Worm (Caenorhabditis elegans) whole organism, L2 larva: ENCODE measurements around the gene R09H10.5.

Experiments used
- C34F6.9 ChIP-seq: fragments of 150-350 bp; optimal IDR thresholded peaks from 2 replicates; lab custom pipeline; 2014; ENCODE audit warnings: missing biosample characterization, missing genetic modification characterization
- F13H6.1 ChIP-seq: sonication (generic microtip); optimal IDR thresholded peaks from 2 replicates; lab custom pipeline; 2016; ENCODE audit warnings: missing genetic modification characterization, missing compliant biosample characterization
- ZK546.5 ChIP-seq: sonication (generic microtip); optimal IDR thresholded peaks from 2 replicates; lab custom pipeline; 2017; ENCODE audit warnings: missing biosample characterization, missing genetic modification characterization
- aly-2 ChIP-seq: fragments of 150-350 bp; optimal IDR thresholded peaks from 2 replicates; lab custom pipeline; 2014; ENCODE audit warnings: missing biosample characterization, missing genetic modification characterization
- ama-1 ChIP-seq: fragments of 150-350 bp; optimal IDR thresholded peaks from 2 replicates; lab custom pipeline; 2018; ENCODE audit warnings: inconsistent platforms
- blmp-1 ChIP-seq: sonication (generic microtip); optimal IDR thresholded peaks from 2 replicates; lab custom pipeline; 2017; ENCODE audit warnings: missing genetic modification characterization, mild to moderate bottlenecking, missing compliant biosample characterization, antibody characterized with exemption, moderate library complexity; ENCODE audit not compliant: insufficient read depth
- ceh-16 ChIP-seq: fragments of 150-350 bp; optimal IDR thresholded peaks from 2 replicates; lab custom pipeline; 2014; ENCODE audit warnings: missing biosample characterization, missing genetic modification characterization
- ceh-82 ChIP-seq: fragments of 150-350 bp; optimal IDR thresholded peaks from 2 replicates; lab custom pipeline; 2014; ENCODE audit warnings: missing biosample characterization, missing genetic modification characterization
- crh-2 ChIP-seq: sonication (generic microtip); optimal IDR thresholded peaks from 2 replicates; lab custom pipeline; 2017; ENCODE audit warnings: missing biosample characterization, missing genetic modification characterization
- dmd-4 ChIP-seq: sonication (generic microtip); optimal IDR thresholded peaks from 2 replicates; lab custom pipeline; 2017; ENCODE audit warnings: missing biosample characterization, missing genetic modification characterization
- egl-27 ChIP-seq: sonication (generic microtip); optimal IDR thresholded peaks from 3 replicates; lab custom pipeline; 2017; ENCODE audit warnings: missing biosample characterization, missing genetic modification reagents, missing genetic modification characterization
- elt-1 ChIP-seq: fragments of 150-350 bp; optimal IDR thresholded peaks from 2 replicates; lab custom pipeline; 2014; ENCODE audit warnings: missing biosample characterization, missing genetic modification characterization
- elt-3 ChIP-seq: sonication (generic microtip); optimal IDR thresholded peaks from 2 replicates; lab custom pipeline; 2017; ENCODE audit warnings: missing biosample characterization, missing genetic modification characterization
- fos-1 ChIP-seq: fragments of 150-350 bp; optimal IDR thresholded peaks from 2 replicates; lab custom pipeline; 2014; ENCODE audit warnings: missing biosample characterization, missing genetic modification characterization
- gmeb-1 ChIP-seq: fragments of 150-350 bp; optimal IDR thresholded peaks from 2 replicates; lab custom pipeline; 2014; ENCODE audit warnings: missing biosample characterization, missing genetic modification characterization
- lin-11 ChIP-seq: fragments of 150-350 bp; sonication (generic microtip); optimal IDR thresholded peaks from 2 replicates; lab custom pipeline; 2014; ENCODE audit warnings: missing biosample characterization, missing genetic modification characterization, inconsistent platforms, mixed read lengths
- lin-13 ChIP-seq: fragments of 150-350 bp; optimal IDR thresholded peaks from 2 replicates; lab custom pipeline; 2014; ENCODE audit warnings: missing biosample characterization, missing genetic modification reagents, missing genetic modification characterization
- lsy-2 ChIP-seq, 2 experiments: fragments of 150-350 bp in 1 of 2; sonication (generic microtip) in 1 of 2; optimal IDR thresholded peaks; 2 replicates each; lab custom pipeline; 2014 to 2017; ENCODE audit warnings: missing biosample characterization in 2 of 2, missing genetic modification characterization in 2 of 2
- mbf-1 ChIP-seq: sonication (generic microtip); optimal IDR thresholded peaks from 2 replicates; lab custom pipeline; 2017; ENCODE audit warnings: missing biosample characterization, missing genetic modification characterization
- mdl-1 ChIP-seq, 2 experiments: fragments of 150-350 bp in 1 of 2; sonication (generic microtip) in 1 of 2; optimal IDR thresholded peaks; 2 replicates each; lab custom pipeline; 2017; ENCODE audit warnings: missing biosample characterization in 2 of 2, missing genetic modification characterization in 2 of 2
- nhr-10 ChIP-seq: sonication (generic microtip); optimal IDR thresholded peaks from 2 replicates; lab custom pipeline; 2017; ENCODE audit warnings: missing biosample characterization, missing genetic modification characterization
- nhr-11 ChIP-seq: fragments of 150-350 bp; optimal IDR thresholded peaks from 2 replicates; lab custom pipeline; 2014; ENCODE audit warnings: missing biosample characterization, missing genetic modification characterization
- nhr-12 ChIP-seq: fragments of 150-350 bp; optimal IDR thresholded peaks from 2 replicates; lab custom pipeline; 2014; ENCODE audit warnings: missing biosample characterization, missing genetic modification characterization
- nhr-129 ChIP-seq: fragments of 150-350 bp; optimal IDR thresholded peaks from 2 replicates; lab custom pipeline; 2014; ENCODE audit warnings: missing biosample characterization, missing genetic modification characterization
- nhr-21 ChIP-seq: fragments of 150-350 bp; optimal IDR thresholded peaks from 2 replicates; lab custom pipeline; 2014; ENCODE audit warnings: missing biosample characterization, missing genetic modification characterization
- nhr-237 ChIP-seq: fragments of 150-350 bp; optimal IDR thresholded peaks from 2 replicates; lab custom pipeline; 2014; ENCODE audit warnings: missing biosample characterization, missing genetic modification characterization
- nhr-25 ChIP-seq: fragments of 150-350 bp; sonication (generic microtip); optimal IDR thresholded peaks from 3 replicates; lab custom pipeline; 2014; ENCODE audit warnings: missing biosample characterization, missing genetic modification characterization
- nhr-77 ChIP-seq: fragments of 150-350 bp; optimal IDR thresholded peaks from 2 replicates; lab custom pipeline; 2014; ENCODE audit warnings: missing biosample characterization, missing genetic modification characterization
- peb-1 ChIP-seq: fragments of 150-350 bp; optimal IDR thresholded peaks from 2 replicates; lab custom pipeline; 2014; ENCODE audit warnings: missing biosample characterization, missing genetic modification characterization
- sem-4 ChIP-seq: fragments of 150-350 bp; optimal IDR thresholded peaks from 2 replicates; lab custom pipeline; 2014; ENCODE audit warnings: missing biosample characterization, missing genetic modification reagents, missing genetic modification characterization
- skn-1 ChIP-seq: sonication (generic microtip); optimal IDR thresholded peaks from 2 replicates; lab custom pipeline; 2017; ENCODE audit warnings: missing biosample characterization, missing genetic modification characterization
- sma-3 ChIP-seq: sonication (generic microtip); optimal IDR thresholded peaks from 2 replicates; lab custom pipeline; 2016; ENCODE audit warnings: missing genetic modification reagents, missing genetic modification characterization, missing compliant biosample characterization
- sma-9 ChIP-seq, 2 experiments: fragments of 150-350 bp in 1 of 2; sonication (generic microtip) in 1 of 2; optimal IDR thresholded peaks; 2 replicates each; lab custom pipeline; 2014 to 2016; ENCODE audit warnings: missing genetic modification characterization in 2 of 2, mild to moderate bottlenecking in 1 of 2, missing biosample characterization in 1 of 2, missing compliant biosample characterization in 1 of 2, missing genetic modification reagents in 1 of 2, moderate library complexity in 1 of 2
- snpc-4 ChIP-seq: fragments of 150-350 bp; optimal IDR thresholded peaks from 2 replicates; lab custom pipeline; 2014; ENCODE audit warnings: missing biosample characterization, missing genetic modification characterization
- unc-39 ChIP-seq: fragments of 150-350 bp; optimal IDR thresholded peaks from 2 replicates; lab custom pipeline; 2014; ENCODE audit warnings: missing biosample characterization, missing genetic modification characterization
- unc-55 ChIP-seq: fragments of 150-350 bp; sonication (generic microtip); optimal IDR thresholded peaks from 3 replicates; lab custom pipeline; 2014; ENCODE audit warnings: missing biosample characterization, missing genetic modification reagents, missing genetic modification characterization
- unc-62 ChIP-seq: fragments of 150-350 bp; optimal IDR thresholded peaks from 2 replicates; lab custom pipeline; 2014; ENCODE audit warnings: missing biosample characterization, missing genetic modification reagents, missing genetic modification characterization
- zag-1 ChIP-seq: fragments of 150-350 bp; optimal IDR thresholded peaks from 2 replicates; lab custom pipeline; 2014; ENCODE audit warnings: missing biosample characterization, missing genetic modification characterization
- ztf-1 ChIP-seq: fragments of 200-800 bp; sonication (Bioruptor generic); conservative IDR thresholded peaks from 2 replicates; pipeline ENCODE4 v1.3.6; 2022; ENCODE audit warnings: missing genetic modification characterization, missing compliant biosample characterization
- ztf-11 ChIP-seq: sonication (generic microtip); optimal IDR thresholded peaks from 2 replicates; lab custom pipeline; 2017; ENCODE audit warnings: missing biosample characterization, missing genetic modification characterization
- ztf-4 ChIP-seq: fragments of 150-350 bp; optimal IDR thresholded peaks from 2 replicates; lab custom pipeline; 2014; ENCODE audit warnings: missing biosample characterization, missing genetic modification characterization

R09H10.5 gene

DNA sequence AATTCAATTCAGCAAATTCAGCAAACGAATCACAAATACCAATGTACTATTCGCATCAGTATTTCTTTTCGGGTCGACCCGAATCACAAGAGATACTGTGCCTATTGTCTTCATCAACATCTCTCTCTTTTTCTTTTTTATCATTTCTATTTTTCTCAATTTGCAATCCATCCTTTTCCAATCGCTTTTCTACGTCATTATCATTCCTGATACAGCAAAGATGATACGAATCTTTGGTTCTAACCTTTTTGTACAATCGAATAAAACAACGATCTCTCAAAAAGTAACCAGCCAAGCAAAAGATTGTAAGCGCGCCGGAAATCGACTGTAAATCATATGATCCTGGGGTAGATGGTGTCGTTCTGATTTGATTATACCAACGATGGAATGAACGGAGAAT, 18.7 kb downstream of the R09H10.5 start:
- TF ChIP-seq ceh-82 (no peak), sma-3 (GFP tag; lab: Kevin White, UChicago) (peak; percentile 24), nhr-21 (tag; lab: Kevin White, UChicago) (peak; percentile 2), C34F6.9 (tag; lab: Kevin White, UChicago) (no peak), fos-1 (tag; lab: Kevin White, UChicago) (peak; percentile 10), F13H6.1 (no peak), sma-9 (GFP tag; optimal IDR thresholded peaks at IDR 0.05; lab: Kevin White, UChicago) (peak; percentile 54), sma-9 (tag; optimal IDR thresholded peaks at IDR 0.05; lab: Kevin White, UChicago) (no peak)
- TF ChIP-seq, all 48 proteins: peak for 4

DNA sequence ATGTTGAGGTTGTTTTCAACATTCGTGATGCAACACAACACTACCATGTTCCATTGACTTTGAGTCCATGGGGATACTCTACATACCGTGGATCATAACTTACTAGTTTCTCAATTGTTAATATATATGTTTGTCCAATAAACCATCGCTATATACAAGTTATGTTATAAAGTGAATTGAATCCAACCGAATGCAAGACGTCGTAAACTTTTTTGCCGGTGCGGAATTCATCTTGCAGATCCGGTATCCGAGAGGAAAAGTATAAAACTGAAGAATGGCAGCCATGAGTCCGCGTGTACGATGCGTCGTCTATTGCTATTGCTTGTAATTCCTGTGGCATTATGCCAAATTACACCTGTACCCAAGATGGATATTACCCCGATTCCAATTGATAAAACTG, 20.4 kb downstream of the R09H10.5 start, which contains the start of gene R09H10.6:
Gene R09H10.6, plus strand, starts transcription at position 301 of the 400 bp plus-strand sequence.
- TF ChIP-seq gmeb-1 (tag; lab: Kevin White, UChicago): no peak
- TF ChIP-seq aly-2 (tag; lab: Kevin White, UChicago): no peak
- TF ChIP-seq ceh-82: no peak
- no peak for TF ChIP-seq dmd-4 (tag; lab: Kevin White, UChicago)
- TF ChIP-seq nhr-25: no peak
- no peak for TF ChIP-seq nhr-21 (tag; lab: Kevin White, UChicago)
- TF ChIP-seq lin-13 (GFP tag; lab: Kevin White, UChicago): no peak

ce11 chrIV:10606575-10607080, 22.0 kb downstream of the R09H10.5 start, which contains the start of gene R09H10.3:
Gene R09H10.3, plus strand, starts transcription at chrIV:10607030.
- no peak for TF ChIP-seq ZK546.5 (tag; lab: Kevin White, UChicago)
- no peak for TF ChIP-seq ceh-82
- no peak for TF ChIP-seq egl-27 (tag; lab: Kevin White, UChicago)
- TF ChIP-seq dmd-4 (tag; lab: Kevin White, UChicago): no peak
- no peak for TF ChIP-seq zag-1
- no peak for TF ChIP-seq lin-13 (GFP tag; lab: Kevin White, UChicago)
- no peak for TF ChIP-seq sem-4 (tag; lab: Kevin White, UChicago)
- TF ChIP-seq nhr-12: no peak
- no peak for TF ChIP-seq nhr-11
- no peak for TF ChIP-seq F13H6.1
- no peak for TF ChIP-seq lsy-2 (tag; optimal IDR thresholded peaks at IDR 0.05; lab: Kevin White, UChicago)
- no peak for TF ChIP-seq ceh-16
- TF ChIP-seq mbf-1 (tag; lab: Kevin White, UChicago): no peak
- no peak for TF ChIP-seq nhr-77
- no peak for TF ChIP-seq unc-55 (GFP tag; lab: Kevin White, UChicago)
- TF ChIP-seq, all 48 proteins: peak for 0

ce11 chrIV:10602644-10603043, 26.0 kb downstream of the R09H10.5 start, which contains the start of gene R09H10.2:
Gene R09H10.2, plus strand, starts transcription at chrIV:10602944.
- TF ChIP-seq unc-55 (GFP tag; lab: Kevin White, UChicago) (no peak), nhr-129 (no peak), peb-1 (no peak), unc-62 (GFP tag; lab: Kevin White, UChicago) (no peak), ztf-1 (no peak), nhr-10 (no peak), elt-3 (tag; lab: Kevin White, UChicago) (no peak), snpc-4 (tag; lab: Kevin White, UChicago) (no peak), mdl-1 (tag; optimal IDR thresholded peaks at IDR 0.05; lab: Kevin White, UChicago) (no peak), ztf-11 (tag; lab: Kevin White, UChicago) (no peak), crh-2 (tag; lab: Kevin White, UChicago) (no peak), nhr-77 (no peak), nhr-237 (tag; lab: Kevin White, UChicago) (no peak), aly-2 (tag; lab: Kevin White, UChicago) (no peak)

ce11 chrIV:10599983-10600382, 28.6 kb downstream of the R09H10.5 start, which contains the start of gene R09H10.1:
Gene R09H10.1, plus strand, starts transcription at chrIV:10600283.
- TF ChIP-seq ztf-4: no peak
- no peak for TF ChIP-seq sem-4 (tag; lab: Kevin White, UChicago)
- no peak for TF ChIP-seq ztf-1
- no peak for TF ChIP-seq ceh-82
- no peak for TF ChIP-seq lin-11 (tag; lab: Kevin White, UChicago)
- TF ChIP-seq unc-39 (tag; lab: Kevin White, UChicago): no peak
- TF ChIP-seq sma-3 (GFP tag; lab: Kevin White, UChicago): no peak
- no peak for TF ChIP-seq ama-1 (lab: Kevin White, UChicago)
- TF ChIP-seq blmp-1 (tag; lab: Kevin White, UChicago): no peak
- no peak for TF ChIP-seq elt-1
- TF ChIP-seq fos-1 (tag; lab: Kevin White, UChicago): no peak
- no peak for TF ChIP-seq crh-2 (tag; lab: Kevin White, UChicago)
- TF ChIP-seq ztf-11 (tag; lab: Kevin White, UChicago): no peak
- TF ChIP-seq skn-1 (tag; lab: Kevin White, UChicago): no peak
- TF ChIP-seq nhr-12: no peak
- TF ChIP-seq nhr-11: no peak
